Worm (Caenorhabditis elegans): ENCODE results near the gene T07F8.1.

- TF ChIP-seq lsy-2 (tag; optimal IDR thresholded peaks at IDR 0.05) (peak in 1 of 2 experiments; percentile 96), R02D3.7 (tag; optimal IDR thresholded peaks at IDR 0.05) (no peak), ZK546.5 (tag; optimal IDR thresholded peaks at IDR 0.05) (no peak), unc-130 (GFP tag; optimal IDR thresholded peaks at IDR 0.05) (peak; percentile 23), lin-39 (tag; optimal IDR thresholded peaks at IDR 0.05) (no peak), snpc-4 (tag; optimal IDR thresholded peaks at IDR 0.05) (no peak)
Observed at ce11 chrII:7131871-7132693, 16.1 kb upstream of the T07F8.1 start, which contains the start of the genes T07F8.4 and gld-3.
